Worm (Caenorhabditis elegans): ENCODE measurements around the gene F53C11.4.

The F53C11.4 gene

ce11 chrV:13756359-13757091 lies 30.6 kb downstream of the F53C11.4 start, which contains the start of gene F20G2.2:
TSS of gene F20G2.2 (minus strand) at chrV:13756409.
- TF ChIP-seq nhr-11 (tag; optimal IDR thresholded peaks at IDR 0.05) (no peak), T23F11.4 (GFP tag; optimal IDR thresholded peaks at IDR 0.05) (no peak), hlh-6 (tag; optimal IDR thresholded peaks at IDR 0.05) (no peak), lin-11 (tag; optimal IDR thresholded peaks at IDR 0.05) (no peak), ztf-16 (tag; optimal IDR thresholded peaks at IDR 0.05) (no peak), ets-4 (tag; optimal IDR thresholded peaks at IDR 0.05) (no peak), ceh-48 (tag; optimal IDR thresholded peaks at IDR 0.05) (no peak), nfya-1 (tag; optimal IDR thresholded peaks at IDR 0.05) (no peak)

ce11 chrV:13753481-13753880 lies 33.7 kb downstream of the F53C11.4 start, which contains the start of gene F20G2.1:
TSS of gene F20G2.1 (minus strand) at chrV:13753581.
- TF ChIP-seq madf-2 (tag; optimal IDR thresholded peaks at IDR 0.05) (no peak), ceh-18 (tag; optimal IDR thresholded peaks at IDR 0.05) (no peak), fkh-6 (tag; optimal IDR thresholded peaks at IDR 0.05) (no peak), tbx-7 (tag; optimal IDR thresholded peaks at IDR 0.05) (no peak), ztf-16 (tag; optimal IDR thresholded peaks at IDR 0.05) (no peak), rnt-1 (tag; optimal IDR thresholded peaks at IDR 0.05) (no peak), syd-9 (tag; optimal IDR thresholded peaks at IDR 0.05) (no peak), ama-1 (optimal IDR thresholded peaks at IDR 0.05) (no peak), ttx-3 (tag; optimal IDR thresholded peaks at IDR 0.05) (no peak), Y22D7AL.16 (tag; optimal IDR thresholded peaks at IDR 0.05) (no peak), nfya-1 (tag; optimal IDR thresholded peaks at IDR 0.05) (no peak), pag-3 (tag; optimal IDR thresholded peaks at IDR 0.05; ENCODE audit: borderline replicate concordance) (no peak), K02D7.2 (tag; optimal IDR thresholded peaks at IDR 0.05) (no peak)

- TF ChIP-seq nhr-232 (tag; optimal IDR thresholded peaks at IDR 0.05) (no peak), hlh-13 (GFP tag; optimal IDR thresholded peaks at IDR 0.05) (no peak), lim-6 (tag; optimal IDR thresholded peaks at IDR 0.05) (no peak), F13H6.1 (tag; optimal IDR thresholded peaks at IDR 0.05) (no peak), hlh-6 (tag; optimal IDR thresholded peaks at IDR 0.05) (no peak), hlh-30 (tag; optimal IDR thresholded peaks at IDR 0.05; ENCODE audit: insufficient read depth) (no peak), Y22D7AL.16 (tag; optimal IDR thresholded peaks at IDR 0.05) (no peak), ceh-14 (tag; optimal IDR thresholded peaks at IDR 0.05) (no peak), sox-2 (GFP tag; IDR thresholded peaks at IDR 0.05) (no peak), ttx-3 (tag; optimal IDR thresholded peaks at IDR 0.05) (no peak), ama-1 (optimal IDR thresholded peaks at IDR 0.05) (no peak)
These were observed 35.3 kb downstream of the F53C11.4 start, which contains the start of gene cld-9 for ce11 chrV:13751811-13752210. TSS of gene cld-9 (minus strand) at chrV:13751891.

ce11 chrV:13748658-13749057 lies 38.5 kb downstream of the F53C11.4 start, which contains the start of gene F35E12.10:
TSS of gene F35E12.10 (minus strand) at chrV:13748758.
- TF ChIP-seq elt-2 (tag; optimal IDR thresholded peaks at IDR 0.05) (no peak), eyg-1 (tag; optimal IDR thresholded peaks at IDR 0.05) (no peak), fkh-6 (tag; optimal IDR thresholded peaks at IDR 0.05) (no peak), dmd-4 (tag; optimal IDR thresholded peaks at IDR 0.05; ENCODE audit: borderline replicate concordance) (no peak), hlh-15 (tag; optimal IDR thresholded peaks at IDR 0.05) (no peak), ceh-19 (GFP tag; optimal IDR thresholded peaks at IDR 0.05) (no peak), odd-2 (tag; optimal IDR thresholded peaks at IDR 0.05) (no peak), nhr-232 (tag; optimal IDR thresholded peaks at IDR 0.05) (no peak), che-1 (tag; optimal IDR thresholded peaks at IDR 0.05) (no peak), nhr-11 (tag; optimal IDR thresholded peaks at IDR 0.05) (no peak), tbx-7 (tag; optimal IDR thresholded peaks at IDR 0.05) (no peak), ttx-3 (tag; optimal IDR thresholded peaks at IDR 0.05) (no peak), ama-1 (optimal IDR thresholded peaks at IDR 0.05) (no peak), K09A11.1 (tag; optimal IDR thresholded peaks at IDR 0.05; ENCODE audit: insufficient read depth) (no peak), ceh-30 (tag; optimal IDR thresholded peaks at IDR 0.05) (no peak), ahr-1 (tag; optimal IDR thresholded peaks at IDR 0.05) (no peak)

All from whole organism, late embryonic.